Worm (Caenorhabditis elegans) whole organism, L4 larva: ENCODE measurements around the gene acdh-13.

ENCODE experiments used
- D1046.2 ChIP-seq: fragments of 200-800 bp; sonication (Bioruptor generic); IDR thresholded peaks from 2 replicates; pipeline ENCODE4 v1.3.6; 2022; ENCODE audit warnings: missing genetic modification characterization, missing compliant biosample characterization
- F44E2.7 ChIP-seq: fragments of 200-800 bp; sonication (Bioruptor generic); IDR thresholded peaks from 2 replicates; pipeline ENCODE4 v2.1.2; 2022; ENCODE audit warnings: missing genetic modification characterization, missing compliant biosample characterization
- T20F7.1 ChIP-seq: fragments of 200-800 bp; sonication (Bioruptor generic); optimal IDR thresholded peaks from 2 replicates; lab custom pipeline; 2018; ENCODE audit warnings: mild to moderate bottlenecking, missing genetic modification characterization, missing compliant biosample characterization
- T26A8.4 ChIP-seq: fragments of 200-800 bp; sonication (Bioruptor generic); IDR thresholded peaks from 2 replicates; pipeline ENCODE4 v1.3.6; 2022; ENCODE audit warnings: missing genetic modification characterization, missing compliant biosample characterization
- Y105C5A.15 ChIP-seq: fragments of 200-800 bp; sonication (Bioruptor generic); IDR thresholded peaks from 2 replicates; pipeline ENCODE4 v1.3.6; 2022; ENCODE audit warnings: missing genetic modification characterization, missing compliant biosample characterization
- Y75B8A.6 ChIP-seq: fragments of 200-800 bp; sonication (Bioruptor generic); IDR thresholded peaks from 2 replicates; pipeline ENCODE4 v1.3.6; 2022; ENCODE audit warnings: missing genetic modification reagents, missing genetic modification characterization, missing compliant biosample characterization
- ZK337.2 ChIP-seq: fragments of 200-800 bp; sonication (Bioruptor generic); IDR thresholded peaks from 2 replicates; pipeline ENCODE4 v1.3.6; 2022; ENCODE audit warnings: missing genetic modification reagents, missing genetic modification characterization, missing compliant biosample characterization
- ZK546.5 ChIP-seq, 2 experiments: sonication (generic microtip); optimal IDR thresholded peaks; 2 replicates each; lab custom pipeline; 2017; ENCODE audit warnings: missing biosample characterization in 2 of 2, missing genetic modification characterization in 2 of 2
- aha-1 ChIP-seq: fragments of 150-350 bp; peaks from one replicate; lab custom pipeline; 2014; ENCODE audit warnings: missing biosample characterization, missing genetic modification characterization
- ama-1 ChIP-seq: fragments of 150-350 bp; optimal IDR thresholded peaks from 2 replicates; lab custom pipeline; 2014; ENCODE audit warnings: inconsistent platforms, mixed read lengths
- arid-1 ChIP-seq: fragments of 200-800 bp; sonication (Bioruptor generic); conservative IDR thresholded peaks from 2 replicates; pipeline ENCODE4 v1.3.6; 2022; ENCODE audit warnings: missing genetic modification reagents, missing genetic modification characterization, missing compliant biosample characterization
- ceh-28 ChIP-seq: fragments of 150-350 bp; optimal IDR thresholded peaks from 2 replicates; lab custom pipeline; 2014; ENCODE audit warnings: missing biosample characterization, missing genetic modification reagents, missing genetic modification characterization
- ceh-44 ChIP-seq: fragments of 200-800 bp; sonication (Bioruptor generic); IDR thresholded peaks from 2 replicates; pipeline ENCODE4 v1.3.6; 2022; ENCODE audit warnings: missing genetic modification reagents, missing genetic modification characterization, missing compliant biosample characterization
- ceh-82 ChIP-seq: sonication (generic microtip); optimal IDR thresholded peaks from 2 replicates; lab custom pipeline; 2017; ENCODE audit warnings: missing biosample characterization, missing genetic modification characterization
- ctbp-1 ChIP-seq: fragments of 200-800 bp; sonication (Bioruptor generic); IDR thresholded peaks from 2 replicates; pipeline ENCODE4 v1.3.6; 2022; ENCODE audit warnings: missing genetic modification reagents, missing genetic modification characterization, missing compliant biosample characterization
- daf-16 ChIP-seq, 3 experiments: sonication (generic microtip); optimal IDR thresholded peaks; 2 replicates each; lab custom pipeline; 2016 to 2017; ENCODE audit warnings: missing genetic modification characterization in 3 of 3, missing genetic modification reagents in 3 of 3, mild to moderate bottlenecking in 2 of 3, missing compliant biosample characterization in 2 of 3, missing biosample characterization in 1 of 3, moderate library complexity in 1 of 3
- daf-8 ChIP-seq: fragments of 200-800 bp; sonication (Bioruptor generic); IDR thresholded peaks from 2 replicates; pipeline ENCODE4 v1.3.6; 2022; ENCODE audit warnings: missing genetic modification characterization, missing compliant biosample characterization
- dpl-1 ChIP-seq: fragments of 150-350 bp; optimal IDR thresholded peaks from 2 replicates; lab custom pipeline; 2014; ENCODE audit warnings: missing biosample characterization, missing genetic modification reagents, missing genetic modification characterization
- dve-1 ChIP-seq: sonication (generic microtip); optimal IDR thresholded peaks from 2 replicates; lab custom pipeline; 2017; ENCODE audit warnings: antibody characterized with exemption, mild to moderate bottlenecking, missing genetic modification characterization, missing compliant biosample characterization; ENCODE audit not compliant: insufficient read depth
- fos-1 ChIP-seq: fragments of 150-350 bp; optimal IDR thresholded peaks from 2 replicates; lab custom pipeline; 2014; ENCODE audit warnings: missing biosample characterization, missing genetic modification characterization
- gei-8 ChIP-seq: fragments of 200-800 bp; sonication (Bioruptor generic); optimal IDR thresholded peaks from 2 replicates; lab custom pipeline; 2018; ENCODE audit warnings: mild to moderate bottlenecking, missing genetic modification characterization, missing compliant biosample characterization
- hlh-30 ChIP-seq: sonication (generic microtip); optimal IDR thresholded peaks from 2 replicates; lab custom pipeline; 2017; ENCODE audit warnings: antibody characterized with exemption, mild to moderate bottlenecking, missing genetic modification characterization, missing compliant biosample characterization; ENCODE audit not compliant: insufficient read depth
- hmg-1.1 ChIP-seq: fragments of 200-800 bp; sonication (Bioruptor generic); IDR thresholded peaks from 2 replicates; pipeline ENCODE4 v1.3.6; 2022; ENCODE audit warnings: missing genetic modification reagents, missing genetic modification characterization, missing compliant biosample characterization
- lin-1 ChIP-seq: fragments of 200-800 bp; sonication (Bioruptor generic); IDR thresholded peaks from 2 replicates; pipeline ENCODE4 v1.3.6; 2022; ENCODE audit warnings: missing genetic modification reagents, missing genetic modification characterization, missing compliant biosample characterization
- lin-13 ChIP-seq: fragments of 150-350 bp; optimal IDR thresholded peaks from 2 replicates; lab custom pipeline; 2014; ENCODE audit warnings: missing biosample characterization, missing genetic modification reagents, missing genetic modification characterization
- lin-29 ChIP-seq: fragments of 200-800 bp; sonication (Bioruptor generic); IDR thresholded peaks from 2 replicates; pipeline ENCODE4 v1.3.6; 2022; ENCODE audit warnings: missing genetic modification reagents, missing genetic modification characterization, missing compliant biosample characterization
- lin-38 ChIP-seq: fragments of 200-800 bp; sonication (Bioruptor generic); IDR thresholded peaks from 2 replicates; pipeline ENCODE4 v1.3.6; 2022; ENCODE audit warnings: missing genetic modification reagents, missing genetic modification characterization, missing compliant biosample characterization
- lin-39 ChIP-seq: fragments of 150-350 bp; optimal IDR thresholded peaks from 2 replicates; lab custom pipeline; 2014; ENCODE audit warnings: missing biosample characterization, missing genetic modification reagents, missing genetic modification characterization
- lsy-2 ChIP-seq, 2 experiments: fragments of 150-350 bp in 1 of 2; sonication (generic microtip) in 1 of 2; optimal IDR thresholded peaks; 2 replicates each; lab custom pipeline; 2014 to 2017; ENCODE audit warnings: missing biosample characterization in 2 of 2, missing genetic modification characterization in 2 of 2
- mep-1 ChIP-seq: fragments of 150-350 bp; sonication (generic microtip); optimal IDR thresholded peaks from 3 replicates; lab custom pipeline; 2014; ENCODE audit warnings: missing biosample characterization, missing genetic modification characterization
- nhr-28 ChIP-seq: fragments of 150-350 bp; optimal IDR thresholded peaks from 2 replicates; lab custom pipeline; 2014; ENCODE audit warnings: missing biosample characterization, missing genetic modification characterization
- nhr-6 ChIP-seq: fragments of 150-350 bp; optimal IDR thresholded peaks from 2 replicates; lab custom pipeline; 2014; ENCODE audit warnings: missing biosample characterization, missing genetic modification characterization
- nhr-77 ChIP-seq: fragments of 150-350 bp; optimal IDR thresholded peaks from 2 replicates; lab custom pipeline; 2014; ENCODE audit warnings: missing biosample characterization, missing genetic modification characterization
- pha-4 ChIP-seq, 2 experiments: fragments of 150-350 bp in 1 of 2; fragments of 200-800 bp in 1 of 2; sonication (Bioruptor generic) in 1 of 2; IDR thresholded peaks in 1 of 2; optimal IDR thresholded peaks in 1 of 2; 2 replicates each; pipeline versions ENCODE4 v1.3.6 to Lab custom; 2014 to 2022; ENCODE audit warnings: missing genetic modification characterization in 2 of 2, missing genetic modification reagents in 2 of 2, missing biosample characterization in 1 of 2, missing compliant biosample characterization in 1 of 2
- pqm-1 ChIP-seq: sonication (generic microtip); optimal IDR thresholded peaks from 2 replicates; lab custom pipeline; 2017; ENCODE audit warnings: missing biosample characterization, missing genetic modification characterization
- skn-1 ChIP-seq: fragments of 150-350 bp; optimal IDR thresholded peaks from 2 replicates; lab custom pipeline; 2014; ENCODE audit warnings: missing biosample characterization, missing genetic modification characterization
- snpc-1.2 ChIP-seq: fragments of 200-800 bp; sonication (Bioruptor generic); IDR thresholded peaks from 2 replicates; pipeline ENCODE4 v1.3.6; 2022; ENCODE audit warnings: missing genetic modification reagents, missing genetic modification characterization, missing compliant biosample characterization
- tra-1 ChIP-seq: fragments of 200-800 bp; sonication (Bioruptor generic); IDR thresholded peaks from 2 replicates; pipeline ENCODE4 v1.3.6; 2022; ENCODE audit warnings: missing genetic modification reagents, missing genetic modification characterization, missing compliant biosample characterization
- unc-39 ChIP-seq: sonication (generic microtip); optimal IDR thresholded peaks from 2 replicates; lab custom pipeline; 2017; ENCODE audit warnings: missing biosample characterization, missing genetic modification characterization
- vab-7 ChIP-seq: fragments of 200-800 bp; sonication (Bioruptor generic); IDR thresholded peaks from 2 replicates; pipeline ENCODE4 v1.3.6; 2022; ENCODE audit warnings: missing genetic modification reagents, missing genetic modification characterization, missing compliant biosample characterization
- zag-1 ChIP-seq: fragments of 150-350 bp; optimal IDR thresholded peaks from 2 replicates; lab custom pipeline; 2014; ENCODE audit warnings: missing biosample characterization, missing genetic modification characterization
- zfp-3 ChIP-seq: fragments of 200-800 bp; sonication (Bioruptor generic); conservative IDR thresholded peaks from 2 replicates; pipeline ENCODE4 v1.3.6; 2022; ENCODE audit warnings: missing genetic modification reagents, missing genetic modification characterization, missing compliant biosample characterization
- zip-11 ChIP-seq: fragments of 200-800 bp; sonication (Bioruptor generic); IDR thresholded peaks from 2 replicates; pipeline ENCODE4 v1.3.6; 2022; ENCODE audit warnings: missing genetic modification characterization, missing compliant biosample characterization

Gene acdh-13

ce11 chrIV:8539645-8540044 lies 41.0 kb upstream of the acdh-13 start (continued):
- TF ChIP-seq ZK546.5 (tag; optimal IDR thresholded peaks at IDR 0.05; lab: Kevin White, UChicago) (no peak), ama-1 (lab: Kevin White, UChicago) (no peak), lin-38 (GFP tag; lab: Robert Waterston, UW) (no peak), hmg-1.1 (GFP tag; lab: Robert Waterston, UW) (no peak), hlh-30 (tag; lab: Kevin White, UChicago) (peak; percentile 1), ceh-44 (GFP tag; lab: Robert Waterston, UW) (no peak), unc-39 (no peak), ctbp-1 (GFP tag; lab: Robert Waterston, UW) (no peak), ceh-28 (tag; lab: Kevin White, UChicago) (no peak), vab-7 (GFP tag; lab: Robert Waterston, UW) (no peak), arid-1 (GFP tag; lab: Robert Waterston, UW) (no peak), fos-1 (tag; lab: Kevin White, UChicago) (no peak), pqm-1 (tag; lab: Kevin White, UChicago) (peak; percentile 94), daf-16 (GFP tag; optimal IDR thresholded peaks at IDR 0.05; lab: Kevin White, UChicago) (no peak), daf-16 (tag; optimal IDR thresholded peaks at IDR 0.05; lab: Kevin White, UChicago) (peak; percentile 21), daf-8 (GFP tag; lab: Robert Waterston, UW) (no peak)

- TF ChIP-seq dpl-1 (no peak), lin-38 (GFP tag; lab: Robert Waterston, UW) (peak; percentile 40; the same call in 1 of the 2 replicates), zip-11 (GFP tag; lab: Robert Waterston, UW) (0 out of 2 replicates have a peak, but pooled peaks have one; percentile 19), lin-1 (GFP tag; lab: Robert Waterston, UW) (no peak), skn-1 (tag; lab: Kevin White, UChicago) (no peak), D1046.2 (no peak), lin-13 (GFP tag; lab: Kevin White, UChicago) (no peak), snpc-1.2 (GFP tag; lab: Robert Waterston, UW) (peak; percentile 65), zag-1 (tag; lab: Kevin White, UChicago) (no peak), lin-29 (no peak), nhr-6 (tag; lab: Kevin White, UChicago) (no peak), aha-1 (tag; lab: Kevin White, UChicago) (peak; percentile 78)
Measured at ce11 chrIV:8538659-8539173, 40.1 kb upstream of the acdh-13 start, which contains the start of gene hyl-1. Gene hyl-1 (plus strand): TSS chrIV:8539123.

- TF ChIP-seq T26A8.4 (GFP tag; lab: Robert Waterston, UW) (peak; percentile 34; the same call in 1 of the 2 replicates), tra-1 (GFP tag; lab: Robert Waterston, UW) (peak; percentile 9; the same call in 1 of the 2 replicates), lin-39 (tag; lab: Kevin White, UChicago) (no peak), ceh-44 (GFP tag; lab: Robert Waterston, UW) (no peak), daf-16 (GFP tag; optimal IDR thresholded peaks at IDR 0.05; lab: Kevin White, UChicago) (peak in 1 of 2 experiments; percentile 38), daf-16 (tag; optimal IDR thresholded peaks at IDR 0.05; lab: Kevin White, UChicago) (peak; percentile 50), zfp-3 (GFP tag; lab: Robert Waterston, UW) (0 out of 2 replicates have a peak, but pooled peaks have one; percentile 16), zag-1 (tag; lab: Kevin White, UChicago) (no peak), ZK337.2 (GFP tag; lab: Robert Waterston, UW) (0 out of 2 replicates have a peak, but pooled peaks have one; percentile 33), skn-1 (tag; lab: Kevin White, UChicago) (no peak), ceh-82 (tag; lab: Kevin White, UChicago) (no peak), T20F7.1 (GFP tag; lab: Kevin White, UChicago) (peak; percentile 4), pha-4 (GFP tag; IDR thresholded peaks at IDR 0.05; lab: Robert Waterston, UW) (no peak; the same call in 1 of the 2 replicates), pha-4 (tag; optimal IDR thresholded peaks at IDR 0.05; lab: Kevin White, UChicago) (no peak), lin-1 (GFP tag; lab: Robert Waterston, UW) (peak; percentile 56; the same call in 1 of the 2 replicates), D1046.2 (no peak), ctbp-1 (GFP tag; lab: Robert Waterston, UW) (no peak), nhr-77 (tag; lab: Kevin White, UChicago) (peak; percentile 10), lsy-2 (tag; optimal IDR thresholded peaks at IDR 0.05; lab: Kevin White, UChicago) (peak in 1 of 2 experiments; percentile 20), dve-1 (tag; lab: Kevin White, UChicago) (peak; percentile 24), mep-1 (peak; percentile 61), F44E2.7 (GFP tag; lab: Robert Waterston, UW) (no peak), Y105C5A.15 (GFP tag; lab: Robert Waterston, UW) (0 out of 2 replicates have a peak, but pooled peaks have one; percentile 14), nhr-28 (tag; lab: Kevin White, UChicago) (no peak), fos-1 (tag; lab: Kevin White, UChicago) (peak; percentile 6), aha-1 (tag; lab: Kevin White, UChicago) (peak; percentile 89), gei-8 (GFP tag; lab: Kevin White, UChicago) (peak; percentile 1), Y75B8A.6 (0 out of 2 replicates have a peak, but pooled peaks have one; percentile 5)
Measured at ce11 chrIV:8538011-8538658, 39.5 kb upstream of the acdh-13 start.
